Worm (Caenorhabditis elegans): Measurements from ENCODE around the gene C17B7.4.

- TF ChIP-seq pqm-1 (tag; optimal IDR thresholded peaks at IDR 0.05): no peak
- TF ChIP-seq rnt-1 (tag; optimal IDR thresholded peaks at IDR 0.05): no peak
These were observed 14.9 kb upstream of the C17B7.4 start, which contains the start of gene C17B7.8 for ce11 chrV:3324178-3324577.
